Fruit fly (Drosophila melanogaster) whole organism, wandering third instar larva: ENCODE measurements around the gene CG4041.

ENCODE experiments used
- Abd-B ChIP-seq: fragments of >200 bp; optimal IDR thresholded peaks from 2 replicates; lab custom pipeline; 2017; ENCODE audit warnings: missing biosample characterization, missing genetic modification characterization
- CG32264 ChIP-seq: fragments of 200-800 bp; sonication (Bioruptor generic); optimal IDR thresholded peaks from 2 replicates; lab custom pipeline; 2016; ENCODE audit warnings: missing biosample characterization, missing genetic modification characterization
- CG9705 ChIP-seq: fragments of 200-800 bp; sonication (Bioruptor generic); optimal IDR thresholded peaks from 2 replicates; lab custom pipeline; 2018; ENCODE audit warnings: missing biosample characterization, mild to moderate bottlenecking, missing genetic modification characterization
- CrebA ChIP-seq: fragments of 200-800 bp; sonication (Bioruptor generic); optimal IDR thresholded peaks from 2 replicates; lab custom pipeline; 2016; ENCODE audit warnings: missing biosample characterization, mild to moderate bottlenecking, missing genetic modification characterization, borderline replicate concordance
- Dfd ChIP-seq: fragments of >200 bp; optimal IDR thresholded peaks from 2 replicates; lab custom pipeline; 2017; ENCODE audit warnings: missing biosample characterization, missing genetic modification characterization
- Dif ChIP-seq: fragments of 200-275, 200-300 bp; sonication (Bioruptor generic); optimal IDR thresholded peaks from 2 replicates; lab custom pipeline; 2018; ENCODE audit warnings: missing biosample characterization, missing genetic modification characterization; ENCODE audit not compliant: partially characterized antibody
- HLH106 ChIP-seq: fragments of 200-800 bp; optimal IDR thresholded peaks from 3 replicates; lab custom pipeline; 2019; ENCODE audit warnings: missing biosample characterization, mild to moderate bottlenecking, missing genetic modification characterization, moderate library complexity
- Hnf4 ChIP-seq: fragments of 200-800 bp; sonication (Bioruptor generic); optimal IDR thresholded peaks from 2 replicates; lab custom pipeline; 2016; ENCODE audit warnings: missing biosample characterization, mild to moderate bottlenecking, missing genetic modification characterization
- Hr78 ChIP-seq: fragments of >200 bp; optimal IDR thresholded peaks from 2 replicates; lab custom pipeline; 2017; ENCODE audit warnings: missing biosample characterization, missing genetic modification characterization
- Hr83 ChIP-seq: fragments of 200-300 bp; sonication (Bioruptor generic); optimal IDR thresholded peaks from 2 replicates; lab custom pipeline; 2016; ENCODE audit warnings: missing biosample characterization, mild to moderate bottlenecking, missing genetic modification characterization, moderate library complexity; ENCODE audit not compliant: poor library complexity, severe bottlenecking
- Myc ChIP-seq: fragments of >200 bp; optimal IDR thresholded peaks from 2 replicates; lab custom pipeline; 2017
- N ChIP-seq: fragments of >200 bp; optimal IDR thresholded peaks from 2 replicates; lab custom pipeline; 2018; ENCODE audit warnings: missing biosample characterization, missing external identifiers, missing genetic modification characterization
- OdsH ChIP-seq: fragments of 200-800 bp; sonication (Bioruptor generic); optimal IDR thresholded peaks from 2 replicates; lab custom pipeline; 2016; ENCODE audit warnings: missing biosample characterization, mild to moderate bottlenecking, missing genetic modification characterization
- Rel ChIP-seq, 2 experiments: fragments of 200-800 bp; sonication (Bioruptor generic) in 1 of 2; optimal IDR thresholded peaks; 2 replicates in 1 of 2; 3 replicates in 1 of 2; lab custom pipeline; 2016 to 2019; ENCODE audit warnings: mild to moderate bottlenecking in 2 of 2, missing biosample characterization in 2 of 2, missing genetic modification characterization in 2 of 2, moderate library complexity in 1 of 2
- Sp1 ChIP-seq: fragments of 200-800 bp; sonication (Bioruptor generic); optimal IDR thresholded peaks from 3 replicates; lab custom pipeline; 2019; ENCODE audit warnings: missing biosample characterization, mild to moderate bottlenecking, missing genetic modification characterization, moderate library complexity
- Vsx2 ChIP-seq: fragments of 200-300, 225-300 bp; sonication (Bioruptor generic); optimal IDR thresholded peaks from 2 replicates; lab custom pipeline; 2018; ENCODE audit warnings: missing biosample characterization, missing genetic modification characterization; ENCODE audit not compliant: partially characterized antibody
- br ChIP-seq: fragments of 200-800 bp; sonication (Bioruptor generic); optimal IDR thresholded peaks from 2 replicates; lab custom pipeline; 2016; ENCODE audit warnings: missing biosample characterization, missing genetic modification characterization
- brk ChIP-seq: fragments of 200-800 bp; sonication (Bioruptor generic); optimal IDR thresholded peaks from 2 replicates; lab custom pipeline; 2016; ENCODE audit warnings: missing biosample characterization, mild to moderate bottlenecking, missing genetic modification characterization
- dl ChIP-seq, 2 experiments: fragments of 175-275, 200-275 bp in 1 of 2; fragments of 200-275 bp in 1 of 2; sonication (Bioruptor generic); optimal IDR thresholded peaks; lab custom pipeline; 2018; ENCODE audit warnings: mild to moderate bottlenecking in 2 of 2, missing biosample characterization in 2 of 2, missing genetic modification characterization in 2 of 2, moderate library complexity in 2 of 2; ENCODE audit not compliant: partially characterized antibody in 2 of 2, insufficient read depth in 1 of 2
- dmrt93B ChIP-seq: fragments of 200-800 bp; sonication (Bioruptor generic); optimal IDR thresholded peaks from 2 replicates; lab custom pipeline; 2018; ENCODE audit warnings: missing biosample characterization, mild to moderate bottlenecking, missing genetic modification characterization
- ey ChIP-seq: fragments of 200-800 bp; sonication (Bioruptor generic); optimal IDR thresholded peaks from 2 replicates; lab custom pipeline; 2016; ENCODE audit warnings: missing biosample characterization, missing genetic modification characterization
- foxo ChIP-seq, 2 experiments: fragments of 200-800 bp; sonication (Bioruptor generic); optimal IDR thresholded peaks; 2 replicates in 1 of 2; 3 replicates in 1 of 2; lab custom pipeline; 2016 to 2017; ENCODE audit warnings: missing biosample characterization in 2 of 2, missing genetic modification characterization in 2 of 2
- fru ChIP-seq: fragments of 200-800 bp; sonication (Bioruptor generic); optimal IDR thresholded peaks from 3 replicates; lab custom pipeline; 2016; ENCODE audit warnings: missing biosample characterization, mild to moderate bottlenecking, missing genetic modification characterization
- h ChIP-seq: fragments of 200-800 bp; sonication (Bioruptor generic); optimal IDR thresholded peaks from 3 replicates; lab custom pipeline; 2016; ENCODE audit warnings: missing biosample characterization, mild to moderate bottlenecking, missing genetic modification characterization
- jim ChIP-seq: fragments of 175-275, 200-325 bp; sonication (Bioruptor generic); optimal IDR thresholded peaks from 2 replicates; lab custom pipeline; 2016; ENCODE audit warnings: missing biosample characterization, mild to moderate bottlenecking, missing genetic modification characterization
- lola ChIP-seq: fragments of >200 bp; optimal IDR thresholded peaks from 2 replicates; lab custom pipeline; 2017; ENCODE audit warnings: missing biosample characterization, missing genetic modification characterization
- psq ChIP-seq: fragments of 200-800 bp; sonication (Bioruptor generic); optimal IDR thresholded peaks from 3 replicates; lab custom pipeline; 2017; ENCODE audit warnings: missing biosample characterization, mild to moderate bottlenecking, missing genetic modification characterization, moderate library complexity
- rgr ChIP-seq: fragments of 200-800 bp; sonication (Bioruptor generic); optimal IDR thresholded peaks from 3 replicates; lab custom pipeline; 2016; ENCODE audit warnings: missing biosample characterization, mild to moderate bottlenecking, missing genetic modification characterization
- sage ChIP-seq: fragments of 200-800 bp; sonication (Bioruptor generic); optimal IDR thresholded peaks from 2 replicates; lab custom pipeline; 2016; ENCODE audit warnings: missing biosample characterization, mild to moderate bottlenecking, missing genetic modification characterization
- sv ChIP-seq: fragments of 200-800 bp; sonication (Bioruptor generic); optimal IDR thresholded peaks from 3 replicates; lab custom pipeline; 2016; ENCODE audit warnings: missing biosample characterization, missing genetic modification characterization
- tai ChIP-seq: sonication (Bioruptor generic); optimal IDR thresholded peaks from 2 replicates; lab custom pipeline; 2016; ENCODE audit warnings: missing biosample characterization, missing genetic modification characterization
- usp ChIP-seq: fragments of >200 bp; optimal IDR thresholded peaks from 2 replicates; lab custom pipeline; 2017; ENCODE audit warnings: missing biosample characterization, missing genetic modification characterization
- woc ChIP-seq: sonication (Bioruptor generic); optimal IDR thresholded peaks from 2 replicates; lab custom pipeline; 2016; ENCODE audit warnings: missing biosample characterization, mild to moderate bottlenecking, missing genetic modification characterization

Gene CG4041

DNA sequence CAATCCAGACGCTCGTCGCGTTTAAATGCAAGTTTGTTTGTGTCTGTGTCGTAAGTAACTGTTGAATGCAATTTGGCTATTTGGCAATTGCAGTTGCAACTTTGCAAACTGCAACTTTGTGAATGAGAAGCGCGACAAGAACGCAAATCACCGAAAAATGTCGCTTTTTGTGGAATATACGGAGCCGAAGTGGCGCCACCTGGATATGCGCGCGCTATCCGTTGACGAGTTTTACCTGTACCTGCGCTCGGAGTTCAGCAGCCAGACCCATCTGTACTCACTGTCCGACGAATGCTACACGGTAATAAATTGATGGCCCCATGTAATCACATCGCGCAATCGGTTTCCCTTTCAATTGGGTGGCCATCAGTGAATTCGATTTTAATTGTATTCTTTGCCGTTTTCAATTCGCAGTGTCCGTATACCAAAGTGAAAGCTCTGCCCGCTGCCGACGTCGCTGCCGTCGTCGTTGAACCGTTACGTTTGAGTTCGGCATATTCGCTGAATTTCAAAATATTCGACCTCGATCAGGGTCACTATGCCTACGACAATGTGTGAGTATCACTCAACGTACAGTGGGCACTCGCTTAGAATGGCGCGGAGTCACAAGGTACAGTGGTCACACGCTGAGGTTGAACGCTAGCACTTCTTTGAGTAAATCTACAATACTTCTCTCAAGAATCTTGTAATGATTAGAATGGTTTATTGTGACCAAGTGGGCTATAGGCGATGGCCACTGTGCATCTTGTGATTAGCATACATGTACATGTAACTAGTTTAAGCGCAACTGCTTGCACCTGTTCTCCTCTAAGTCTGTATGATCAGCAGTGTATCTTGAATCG lies 1.0 kb upstream of the CG4041 start:
- TF ChIP-seq br (GFP tag; lab: Kevin White, UChicago) (peak; percentile 65), h (GFP tag; lab: Kevin White, UChicago) (peak; percentile 73), lola (GFP tag; lab: Kevin White, UChicago) (no peak), rgr (GFP tag; lab: Kevin White, UChicago) (peak; percentile 73), sv (GFP tag; lab: Kevin White, UChicago) (peak; percentile 67), Sp1 (GFP tag; lab: Kevin White, UChicago) (peak; percentile 11), usp (GFP tag; lab: Kevin White, UChicago) (no peak), Dfd (GFP tag; lab: Kevin White, UChicago) (no peak), Abd-B (GFP tag; lab: Kevin White, UChicago) (no peak), Hr83 (GFP tag; lab: Kevin White, UChicago) (no peak), woc (GFP tag; lab: Kevin White, UChicago) (peak; percentile 21), OdsH (GFP tag; lab: Kevin White, UChicago) (peak; percentile 70), dl (GFP tag; optimal IDR thresholded peaks at IDR 0.05; lab: Kevin White, UChicago; ENCODE audit: insufficient read depth in 1 of 2, partially characterized antibody in 2 of 2) (no peak), fru (GFP tag; lab: Kevin White, UChicago) (peak; percentile 72), ey (GFP tag; lab: Kevin White, UChicago) (peak; percentile 78), HLH106 (peak; percentile 56), psq (peak; percentile 17), foxo (GFP tag; optimal IDR thresholded peaks at IDR 0.05; lab: Kevin White, UChicago) (peak in 1 of 2 experiments; percentile 79)
- TF ChIP-seq, all 38 proteins: peak for 12

DNA sequence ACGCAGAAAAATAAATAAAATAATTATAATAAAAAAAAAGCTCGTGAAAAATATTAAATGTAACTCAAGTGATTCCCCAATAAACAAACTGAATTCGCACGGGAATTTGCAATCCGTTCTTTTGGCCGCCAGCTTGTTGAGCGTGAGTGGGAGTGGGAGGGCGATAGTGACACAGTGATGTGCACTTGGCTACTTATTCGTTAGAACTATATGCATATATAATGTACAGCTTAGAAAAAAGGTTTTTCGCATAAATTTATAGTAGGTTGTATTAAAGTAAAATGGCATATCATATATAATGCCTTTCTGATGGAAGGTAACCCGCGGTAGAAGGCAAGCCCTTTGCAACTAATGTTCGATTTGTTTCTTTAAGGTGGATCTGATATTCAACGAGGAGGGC lies 5.9 kb downstream of the CG4041 start:
- TF ChIP-seq foxo (GFP tag; optimal IDR thresholded peaks at IDR 0.05; lab: Kevin White, UChicago): no peak
- no peak for TF ChIP-seq Abd-B (GFP tag; lab: Kevin White, UChicago)
- TF ChIP-seq brk (GFP tag; lab: Kevin White, UChicago): no peak
- TF ChIP-seq OdsH (GFP tag; lab: Kevin White, UChicago): no peak
- TF ChIP-seq Dfd (GFP tag; lab: Kevin White, UChicago): no peak
- no peak for TF ChIP-seq Rel (GFP tag; optimal IDR thresholded peaks at IDR 0.05; lab: Kevin White, UChicago)
- peak; percentile 78 for TF ChIP-seq Rel (tag; optimal IDR thresholded peaks at IDR 0.05; lab: Kevin White, UChicago)
- no peak for TF ChIP-seq lola (GFP tag; lab: Kevin White, UChicago)
- TF ChIP-seq Hr83 (GFP tag; lab: Kevin White, UChicago): no peak
- TF ChIP-seq tai: no peak
- no peak for TF ChIP-seq psq
- TF ChIP-seq CG9705 (GFP tag; lab: Kevin White, UChicago): no peak
- no peak for TF ChIP-seq Hr78
- TF ChIP-seq CG32264: no peak
- TF ChIP-seq Myc (lab: Kevin White, UChicago): peak; percentile 71
- no peak for TF ChIP-seq h (GFP tag; lab: Kevin White, UChicago)
- TF ChIP-seq Vsx2 (GFP tag; lab: Kevin White, UChicago): no peak
- TF ChIP-seq Hnf4 (GFP tag; lab: Kevin White, UChicago): no peak
- no peak for TF ChIP-seq rgr (GFP tag; lab: Kevin White, UChicago)
- TF ChIP-seq, all 38 proteins: peak for 2

DNA sequence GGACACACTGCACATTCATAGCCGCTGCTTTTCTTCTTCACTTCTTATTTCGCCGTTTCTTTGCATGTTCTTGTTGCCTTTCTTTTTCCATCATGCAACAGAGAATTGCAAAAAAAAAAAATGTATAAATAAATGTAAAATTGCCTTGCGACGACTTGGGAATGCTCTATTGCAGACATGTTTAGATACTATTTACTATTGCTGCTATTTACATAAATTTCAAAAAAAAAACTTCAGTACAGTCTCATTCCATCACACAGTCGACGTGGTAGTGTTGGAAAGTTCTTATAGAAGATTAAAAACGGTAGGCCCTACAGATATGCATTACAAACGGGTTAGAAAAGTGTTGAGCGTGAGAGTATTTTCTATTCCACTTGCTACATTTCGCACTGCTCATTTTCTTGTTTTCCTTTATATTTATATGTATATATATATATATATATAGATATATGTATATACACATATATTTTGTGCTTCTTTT lies 6.4 kb downstream of the CG4041 start:
- TF ChIP-seq Rel (GFP tag; optimal IDR thresholded peaks at IDR 0.05; lab: Kevin White, UChicago): no peak
- TF ChIP-seq Rel (tag; optimal IDR thresholded peaks at IDR 0.05; lab: Kevin White, UChicago): no peak
- no peak for TF ChIP-seq Myc (lab: Kevin White, UChicago)
- TF ChIP-seq Hnf4 (GFP tag; lab: Kevin White, UChicago): peak; percentile 12
- no peak for TF ChIP-seq Vsx2 (GFP tag; lab: Kevin White, UChicago)
- TF ChIP-seq OdsH (GFP tag; lab: Kevin White, UChicago): peak; percentile 46
- no peak for TF ChIP-seq brk (GFP tag; lab: Kevin White, UChicago)
- TF ChIP-seq h (GFP tag; lab: Kevin White, UChicago): peak; percentile 65
- TF ChIP-seq fru (GFP tag; lab: Kevin White, UChicago): peak; percentile 66
- TF ChIP-seq CrebA (GFP tag; lab: Kevin White, UChicago): no peak
- peak; percentile 93 for TF ChIP-seq psq
- peak; percentile 73 for TF ChIP-seq woc (GFP tag; lab: Kevin White, UChicago)
- no peak for TF ChIP-seq CG9705 (GFP tag; lab: Kevin White, UChicago)
- no peak for TF ChIP-seq jim (GFP tag; lab: Kevin White, UChicago)
- peak in 1 of 2 experiments; percentile 50 for TF ChIP-seq foxo (GFP tag; optimal IDR thresholded peaks at IDR 0.05; lab: Kevin White, UChicago)
- TF ChIP-seq br (GFP tag; lab: Kevin White, UChicago): peak; percentile 47
- no peak for TF ChIP-seq Hr78
- peak; percentile 50 for TF ChIP-seq sage (GFP tag; lab: Kevin White, UChicago)
- TF ChIP-seq tai: no peak
- no peak for TF ChIP-seq sv (GFP tag; lab: Kevin White, UChicago)
- no peak for TF ChIP-seq Dif (GFP tag; lab: Kevin White, UChicago)
- peak; percentile 75 for TF ChIP-seq Sp1 (GFP tag; lab: Kevin White, UChicago)
- TF ChIP-seq ey (GFP tag; lab: Kevin White, UChicago): peak; percentile 16
- peak; percentile 58 for TF ChIP-seq HLH106
- TF ChIP-seq dl (GFP tag; optimal IDR thresholded peaks at IDR 0.05; lab: Kevin White, UChicago; ENCODE audit: insufficient read depth in 1 of 2, partially characterized antibody in 2 of 2): no peak
- no peak for TF ChIP-seq lola (GFP tag; lab: Kevin White, UChicago)
- peak; percentile 45 for TF ChIP-seq rgr (GFP tag; lab: Kevin White, UChicago)
- TF ChIP-seq Dfd (GFP tag; lab: Kevin White, UChicago): no peak
- TF ChIP-seq dmrt93B: peak; percentile 24
- no peak for TF ChIP-seq N (GFP tag; lab: Kevin White, UChicago)
